Worm (Caenorhabditis elegans) whole organism, L4/young adult: ENCODE data around the gene ZC477.4.

ENCODE experiments used
- W03F9.2 ChIP-seq: fragments of 150-350 bp; optimal IDR thresholded peaks from 2 replicates; lab custom pipeline; 2014; ENCODE audit warnings: missing biosample characterization, missing genetic modification characterization
- dao-5 ChIP-seq: sonication (generic microtip); optimal IDR thresholded peaks from 2 replicates; lab custom pipeline; 2016; ENCODE audit warnings: missing genotype, missing genetic modification characterization, moderate library complexity, missing compliant biosample characterization
- him-1 ChIP-seq: sonication (generic microtip); optimal IDR thresholded peaks from 2 replicates; lab custom pipeline; 2016; ENCODE audit warnings: missing genotype, missing genetic modification reagents, missing genetic modification characterization, missing compliant biosample characterization

Gene ZC477.4

ce11 chrIV:7062697-7063096 lies 35.9 kb downstream of the ZC477.4 start:
- TF ChIP-seq him-1 (no peak), dao-5 (no peak), W03F9.2 (tag; lab: Kevin White, UChicago) (no peak)

- no peak for TF ChIP-seq him-1
- no peak for TF ChIP-seq dao-5
- no peak for TF ChIP-seq W03F9.2 (tag; lab: Kevin White, UChicago)
Measured at ce11 chrIV:7057677-7058076, 40.9 kb downstream of the ZC477.4 start, which contains the start of gene srx-50. srx-50 (plus strand) TSS chrIV:7057977.

ce11 chrIV:7052135-7052534 lies 46.4 kb downstream of the ZC477.4 start:
- TF ChIP-seq dao-5 (no peak), him-1 (no peak), W03F9.2 (tag; lab: Kevin White, UChicago) (no peak)

- no peak for TF ChIP-seq W03F9.2 (tag; lab: Kevin White, UChicago)
- TF ChIP-seq him-1, result no peak
- no peak for TF ChIP-seq dao-5
Measured at ce11 chrIV:7051515-7051914, 47.1 kb downstream of the ZC477.4 start.

ce11 chrIV:7049672-7050206 lies 48.8 kb downstream of the ZC477.4 start, which contains the start of gene nhr-105:
nhr-105 (plus strand) TSS chrIV:7050156.
- TF ChIP-seq him-1, result no peak
- no peak for TF ChIP-seq W03F9.2 (tag; lab: Kevin White, UChicago)
- TF ChIP-seq dao-5, result no peak

- no peak for TF ChIP-seq him-1
- no peak for TF ChIP-seq dao-5
- no peak for TF ChIP-seq W03F9.2 (tag; lab: Kevin White, UChicago)
Measured at ce11 chrIV:7048637-7049245, 49.8 kb downstream of the ZC477.4 start.
